Worm (Caenorhabditis elegans): ENCODE measurements around the gene F16B12.6.

ce11 chrX:14156913-14157312 is 54.8 kb downstream of the F16B12.6 start, which contains the start of gene ceh-90:
- TF ChIP-seq him-1 (tag; optimal IDR thresholded peaks at IDR 0.05) (no peak), dao-5 (tag; optimal IDR thresholded peaks at IDR 0.05) (no peak), W03F9.2 (tag; optimal IDR thresholded peaks at IDR 0.05) (no peak)
